Fruit fly (Drosophila melanogaster) whole organism, embryonic: ENCODE results near the gene CG17377.

Source experiments
- Bgb ChIP-seq: fragments of 200-800 bp; sonication (Bioruptor generic); IDR thresholded peaks from 2 replicates; pipeline ENCODE4 v1.3.6; 2022; ENCODE audit warnings: missing biosample characterization, missing genetic modification characterization; ENCODE audit not compliant: partially characterized antibody
- CG11398 ChIP-seq: fragments of 200-800 bp; sonication (Bioruptor generic); optimal IDR thresholded peaks from 2 replicates; lab custom pipeline; 2016; ENCODE audit warnings: missing biosample characterization, missing genetic modification characterization
- CG12155 ChIP-seq: fragments of 200-800 bp; sonication (Bioruptor generic); optimal IDR thresholded peaks from 3 replicates; lab custom pipeline; 2016; ENCODE audit warnings: missing biosample characterization, missing genetic modification characterization
- CG15696 ChIP-seq: fragments of 200-800 bp; sonication (Bioruptor generic); optimal IDR thresholded peaks from 2 replicates; lab custom pipeline; 2019; ENCODE audit warnings: missing biosample characterization, mild to moderate bottlenecking, missing genetic modification characterization, moderate library complexity
- CG17361 ChIP-seq: fragments of 200-800 bp; sonication (Bioruptor generic); IDR thresholded peaks from 3 replicates; pipeline ENCODE4 v1.3.6; 2022; ENCODE audit warnings: missing biosample characterization, missing genetic modification characterization
- CG18764 ChIP-seq: fragments of 200-800 bp; sonication (Bioruptor generic); optimal IDR thresholded peaks from 3 replicates; lab custom pipeline; 2016; ENCODE audit warnings: missing biosample characterization, missing genetic modification characterization
- CG2678 ChIP-seq: fragments of 200-800 bp; sonication (Bioruptor generic); optimal IDR thresholded peaks from 3 replicates; lab custom pipeline; 2019; ENCODE audit warnings: missing biosample characterization, mild to moderate bottlenecking, missing genetic modification characterization, moderate library complexity
- CG2875 ChIP-seq: fragments of 200-800 bp; sonication (Bioruptor generic); optimal IDR thresholded peaks from 2 replicates; lab custom pipeline; 2017; ENCODE audit warnings: missing biosample characterization, mild to moderate bottlenecking, missing genetic modification characterization, missing genetic modification reagents
- CG2889 ChIP-seq: fragments of 200-800 bp; sonication (Bioruptor generic); IDR thresholded peaks from 3 replicates; pipeline ENCODE4 v1.3.6; 2022; ENCODE audit warnings: missing biosample characterization, missing genetic modification characterization
- CG31365 ChIP-seq: fragments of 200-800 bp; sonication (Bioruptor generic); optimal IDR thresholded peaks from 2 replicates; lab custom pipeline; 2018; ENCODE audit warnings: missing biosample characterization, mild to moderate bottlenecking, missing genetic modification characterization
- CG32772 ChIP-seq: fragments of 200-800 bp; sonication (Bioruptor generic); IDR thresholded peaks from 2 replicates; pipeline ENCODE4 v1.3.6; 2022; ENCODE audit warnings: missing biosample characterization, missing genetic modification characterization
- CG3995 ChIP-seq: fragments of 200-800 bp; sonication (Bioruptor generic); optimal IDR thresholded peaks from 3 replicates; lab custom pipeline; 2016; ENCODE audit warnings: missing biosample characterization, missing genetic modification characterization
- CG43689 ChIP-seq: fragments of 200-800 bp; sonication (Bioruptor generic); IDR thresholded peaks from 2 replicates; pipeline ENCODE4 v1.3.6; 2022; ENCODE audit warnings: missing biosample characterization, missing genetic modification characterization
- CG6175 ChIP-seq: fragments of 200-800 bp; sonication (Bioruptor generic); IDR thresholded peaks from 3 replicates; pipeline ENCODE4 v1.3.6; 2022; ENCODE audit warnings: missing biosample characterization, missing genetic modification characterization
- CG6254 ChIP-seq: fragments of 200-800 bp; sonication (Bioruptor generic); optimal IDR thresholded peaks from 3 replicates; lab custom pipeline; 2017; ENCODE audit warnings: mild to moderate bottlenecking, missing biosample characterization, missing genetic modification reagents, missing genetic modification characterization
- CG7556 ChIP-seq: fragments of 200-800 bp; sonication (Bioruptor generic); optimal IDR thresholded peaks from 2 replicates; lab custom pipeline; 2017; ENCODE audit warnings: missing biosample characterization, mild to moderate bottlenecking, missing genetic modification characterization
- CG7987 ChIP-seq: fragments of 200-800 bp; sonication (Bioruptor generic); optimal IDR thresholded peaks from 2 replicates; lab custom pipeline; 2018; ENCODE audit warnings: missing biosample characterization, mild to moderate bottlenecking, missing genetic modification characterization, moderate library complexity
- CG8944 ChIP-seq: fragments of 200-800 bp; sonication (Bioruptor generic); optimal IDR thresholded peaks from 3 replicates; lab custom pipeline; 2016; ENCODE audit warnings: missing biosample characterization, missing genetic modification characterization
- CHES-1-like ChIP-seq: fragments of 200-800 bp; sonication (Bioruptor generic); optimal IDR thresholded peaks from 2 replicates; lab custom pipeline; 2016; ENCODE audit warnings: missing biosample characterization, missing genetic modification characterization
- Chrac-16 ChIP-seq: fragments of 200-800 bp; sonication (Bioruptor generic); optimal IDR thresholded peaks from 3 replicates; lab custom pipeline; 2016; ENCODE audit warnings: missing biosample characterization, missing genetic modification characterization
- D ChIP-seq, 2 experiments: fragments of 200-800 bp in 1 of 2; fragments of >200 bp in 1 of 2; sonication (Bioruptor generic) in 1 of 2; optimal IDR thresholded peaks; 2 replicates in 1 of 2; 3 replicates in 1 of 2; lab custom pipeline; 2017; ENCODE audit warnings: mild to moderate bottlenecking in 1 of 2, missing biosample characterization in 1 of 2, missing genetic modification characterization in 1 of 2, missing genetic modification reagents in 1 of 2
- Dad ChIP-seq: fragments of 200-800 bp; sonication (Bioruptor generic); optimal IDR thresholded peaks from 3 replicates; lab custom pipeline; 2016; ENCODE audit warnings: missing biosample characterization, missing genetic modification characterization
- Dip3 ChIP-seq: fragments of 200-800 bp; sonication (Bioruptor generic); optimal IDR thresholded peaks from 3 replicates; lab custom pipeline; 2016; ENCODE audit warnings: missing biosample characterization, missing genetic modification characterization
- HmgD ChIP-seq: fragments of 200-800 bp; sonication (Bioruptor generic); optimal IDR thresholded peaks from 3 replicates; lab custom pipeline; 2016; ENCODE audit warnings: missing biosample characterization, missing genetic modification characterization
- Hmx ChIP-seq: fragments of 200-800 bp; sonication (Bioruptor generic); optimal IDR thresholded peaks from 2 replicates; lab custom pipeline; 2016; ENCODE audit warnings: missing biosample characterization, missing genetic modification characterization
- Hr78 ChIP-seq, 2 experiments: fragments of 200-800 bp in 1 of 2; fragments of >200 bp in 1 of 2; sonication (Bioruptor generic) in 1 of 2; optimal IDR thresholded peaks; 2 replicates each; lab custom pipeline; 2017 to 2019; ENCODE audit warnings: missing biosample characterization in 2 of 2, missing genetic modification characterization in 2 of 2, mild to moderate bottlenecking in 1 of 2, moderate library complexity in 1 of 2
- MTF-1 ChIP-seq: fragments of 200-800 bp; sonication (Bioruptor generic); optimal IDR thresholded peaks from 2 replicates; lab custom pipeline; 2018; ENCODE audit warnings: missing biosample characterization, mild to moderate bottlenecking, missing genetic modification characterization, borderline replicate concordance
- Nf-YA ChIP-seq: fragments of 200-800 bp; sonication (Bioruptor generic); IDR thresholded peaks from 2 replicates; pipeline ENCODE4 v1.3.6; 2022; ENCODE audit warnings: missing biosample characterization, missing genetic modification characterization
- NfI ChIP-seq: fragments of 200-800 bp; sonication (Bioruptor generic); optimal IDR thresholded peaks from 3 replicates; lab custom pipeline; 2018; ENCODE audit warnings: missing biosample characterization, mild to moderate bottlenecking, missing genetic modification characterization, moderate library complexity
- Ravus ChIP-seq: fragments of 200-800 bp; sonication (Bioruptor generic); IDR thresholded peaks from 2 replicates; pipeline ENCODE4 v1.3.6; 2022; ENCODE audit warnings: missing biosample characterization, missing genetic modification characterization
- Six4 ChIP-seq: fragments of 200-800 bp; sonication (Bioruptor generic); optimal IDR thresholded peaks from 2 replicates; lab custom pipeline; 2016; ENCODE audit warnings: missing biosample characterization, missing genetic modification characterization
- Spps ChIP-seq: fragments of 200-800 bp; sonication (Bioruptor generic); optimal IDR thresholded peaks from 2 replicates; lab custom pipeline; 2018; ENCODE audit warnings: missing biosample characterization, mild to moderate bottlenecking, missing genetic modification characterization
- YL-1 ChIP-seq: fragments of 200-800 bp; sonication (Bioruptor generic); optimal IDR thresholded peaks from 3 replicates; lab custom pipeline; 2017; ENCODE audit warnings: missing biosample characterization, mild to moderate bottlenecking, missing genetic modification characterization
- ab ChIP-seq: fragments of 200-800 bp; sonication (Bioruptor generic); optimal IDR thresholded peaks from 2 replicates; lab custom pipeline; 2016; ENCODE audit warnings: missing biosample characterization, missing genetic modification characterization
- bcd ChIP-seq: fragments of 200-800 bp; sonication (Bioruptor generic); optimal IDR thresholded peaks from 2 replicates; lab custom pipeline; 2017; ENCODE audit warnings: missing biosample characterization, mild to moderate bottlenecking, missing genetic modification characterization
- danr ChIP-seq: fragments of 200-800 bp; sonication (Bioruptor generic); IDR thresholded peaks from 2 replicates; pipeline ENCODE4 v1.3.6; 2022; ENCODE audit warnings: missing biosample characterization, missing genetic modification characterization
- emc ChIP-seq: fragments of 200-800 bp; sonication (Bioruptor generic); optimal IDR thresholded peaks from 2 replicates; lab custom pipeline; 2016; ENCODE audit warnings: missing biosample characterization, missing genetic modification characterization
- gfzf ChIP-seq: fragments of 200-800 bp; sonication (Bioruptor generic); optimal IDR thresholded peaks from 2 replicates; lab custom pipeline; 2016; ENCODE audit warnings: missing biosample characterization, mild to moderate bottlenecking, missing genetic modification characterization, moderate library complexity
- kah ChIP-seq: fragments of 200-800 bp; sonication (Bioruptor generic); optimal IDR thresholded peaks from 2 replicates; lab custom pipeline; 2018; ENCODE audit warnings: missing biosample characterization, mild to moderate bottlenecking, missing genetic modification characterization
- kni ChIP-seq: fragments of 200-800 bp; sonication (Bioruptor generic); optimal IDR thresholded peaks from 3 replicates; lab custom pipeline; 2017; ENCODE audit warnings: mild to moderate bottlenecking, missing biosample characterization, missing genetic modification reagents, missing genetic modification characterization
- lilli ChIP-seq: fragments of 200-800 bp; sonication (Bioruptor generic); optimal IDR thresholded peaks from 3 replicates; lab custom pipeline; 2016; ENCODE audit warnings: missing biosample characterization, missing genetic modification characterization
- lmd ChIP-seq: fragments of 200-800 bp; sonication (Bioruptor generic); IDR thresholded peaks from 2 replicates; pipeline ENCODE4 v1.3.6; 2022; ENCODE audit warnings: missing biosample characterization, missing genetic modification characterization
- pum ChIP-seq: fragments of 200-800 bp; sonication (Bioruptor generic); optimal IDR thresholded peaks from 2 replicates; lab custom pipeline; 2016; ENCODE audit warnings: missing biosample characterization, missing genetic modification characterization
- pzg ChIP-seq: fragments of 200-800 bp; sonication (Bioruptor generic); optimal IDR thresholded peaks from 3 replicates; lab custom pipeline; 2018; ENCODE audit warnings: missing biosample characterization, mild to moderate bottlenecking, missing genetic modification characterization, moderate library complexity
- sd ChIP-seq: fragments of 200-800 bp; sonication (Bioruptor generic); optimal IDR thresholded peaks from 3 replicates; lab custom pipeline; 2018; ENCODE audit warnings: missing biosample characterization, mild to moderate bottlenecking, missing genetic modification characterization, moderate library complexity
- tio ChIP-seq: fragments of 200-800 bp; sonication (Bioruptor generic); optimal IDR thresholded peaks from 2 replicates; lab custom pipeline; 2017; ENCODE audit warnings: missing biosample characterization, missing genetic modification characterization, inconsistent platforms
- tll ChIP-seq, 2 experiments: fragments of 200-800 bp in 1 of 2; fragments of >200 bp in 1 of 2; sonication (Bioruptor generic) in 1 of 2; optimal IDR thresholded peaks; 2 replicates each; lab custom pipeline; 2017 to 2019; ENCODE audit warnings: missing biosample characterization in 2 of 2, missing genetic modification characterization in 2 of 2, mild to moderate bottlenecking in 1 of 2, moderate library complexity in 1 of 2
- trem ChIP-seq: fragments of 200-800 bp; optimal IDR thresholded peaks from 3 replicates; lab custom pipeline; 2019; ENCODE audit warnings: missing biosample characterization, mild to moderate bottlenecking, missing genetic modification characterization, moderate library complexity
- zen ChIP-seq: fragments of 200-800 bp; sonication (Bioruptor generic); optimal IDR thresholded peaks from 3 replicates; lab custom pipeline; 2018; ENCODE audit warnings: missing biosample characterization, mild to moderate bottlenecking, missing genetic modification characterization, moderate library complexity

Gene CG17377

dm6 chr2L:6851963-6852671 is 49.5 kb upstream of the CG17377 start, which contains the start of gene Rca1 (continued):
- TF ChIP-seq CG15696 (tag; lab: Kevin White, UChicago) (no peak), emc (GFP tag; lab: Kevin White, UChicago) (no peak), bcd (GFP tag; lab: Kevin White, UChicago) (no peak), CG18764 (GFP tag; lab: Kevin White, UChicago) (no peak), tll (GFP tag; optimal IDR thresholded peaks at IDR 0.05; lab: Kevin White, UChicago) (peak in 1 of 2 experiments; percentile 14), D (optimal IDR thresholded peaks at IDR 0.05; lab: Kevin White, UChicago) (no peak), D (GFP tag; optimal IDR thresholded peaks at IDR 0.05; lab: Kevin White, UChicago) (no peak), Hr78 (GFP tag; optimal IDR thresholded peaks at IDR 0.05; lab: Kevin White, UChicago) (no peak), NfI (GFP tag; lab: Kevin White, UChicago) (no peak), Dip3 (GFP tag; lab: Kevin White, UChicago) (no peak), CG3995 (peak; percentile 97), trem (tag; lab: Kevin White, UChicago) (peak; percentile 80), CG2678 (no peak), CG32772 (GFP tag; lab: Robert Waterston, UW) (no peak), kni (GFP tag; lab: Kevin White, UChicago) (no peak), pzg (GFP tag; lab: Kevin White, UChicago) (peak; percentile 85), CG12155 (no peak), CG11398 (GFP tag; lab: Kevin White, UChicago) (no peak), CG43689 (GFP tag; lab: Robert Waterston, UW) (no peak), sd (tag; lab: Kevin White, UChicago) (no peak), kah (no peak), Ravus (GFP tag; lab: Robert Waterston, UW) (no peak), zen (tag; lab: Kevin White, UChicago) (peak; percentile 32), Bgb (peak; percentile 45; the same call in 1 of the 2 replicates), CG8944 (no peak), CG6175 (GFP tag; lab: Robert Waterston, UW) (no peak), danr (GFP tag; lab: Robert Waterston, UW) (no peak), lilli (GFP tag; lab: Kevin White, UChicago) (no peak), CG7987 (GFP tag; lab: Kevin White, UChicago) (no peak), CG6254 (GFP tag; lab: Kevin White, UChicago) (no peak), HmgD (peak; percentile 58), YL-1 (GFP tag; lab: Kevin White, UChicago) (peak; percentile 58), pum (GFP tag; lab: Kevin White, UChicago) (no peak), MTF-1 (GFP tag; lab: Kevin White, UChicago) (no peak), Six4 (GFP tag; lab: Kevin White, UChicago) (no peak), tio (GFP tag; lab: Kevin White, UChicago) (no peak), CHES-1-like (peak; percentile 55), ab (no peak), CG31365 (no peak), CG17361 (no peak; the same call in 1 of the 3 replicates), CG7556 (no peak), Dad (GFP tag; lab: Kevin White, UChicago) (no peak), lmd (no peak), Chrac-16 (GFP tag; lab: Kevin White, UChicago) (no peak), Hmx (GFP tag; lab: Kevin White, UChicago) (no peak), CG2875 (no peak), gfzf (peak; percentile 87), CG2889 (GFP tag; lab: Robert Waterston, UW) (no peak), Spps (tag; lab: Kevin White, UChicago) (no peak), Nf-YA (GFP tag; lab: Robert Waterston, UW) (no peak)
